Fruit fly (Drosophila melanogaster): ENCODE data around the gene Tim17a2.

- no peak for TF ChIP-seq psq (optimal IDR thresholded peaks at IDR 0.05)
- no peak for TF ChIP-seq Dll (optimal IDR thresholded peaks at IDR 0.05)
Observed at dm6 chr3R:5216308-5216765, 46.2 kb downstream of the Tim17a2 start.

All from whole organism.